Fruit fly (Drosophila melanogaster) whole organism, embryonic: ENCODE results near the gene Hrb98DE.

Experiments used
- Asciz ChIP-seq: fragments of 200-800 bp; sonication (Bioruptor generic); optimal IDR thresholded peaks from 2 replicates; lab custom pipeline; 2017; ENCODE audit warnings: missing biosample characterization, mild to moderate bottlenecking, missing genetic modification characterization, missing genetic modification reagents
- B-H1 ChIP-seq: fragments of 200-800 bp; sonication (Bioruptor generic); IDR thresholded peaks from 3 replicates; pipeline ENCODE4 v1.3.6; 2022; ENCODE audit warnings: missing biosample characterization, missing genetic modification characterization
- CG1024 ChIP-seq: fragments of 200-800 bp; sonication (Bioruptor generic); IDR thresholded peaks from 2 replicates; pipeline ENCODE4 v1.3.6; 2022; ENCODE audit warnings: missing biosample characterization, missing genetic modification characterization
- CG10321 ChIP-seq: fragments of 200-800 bp; sonication (Bioruptor generic); IDR thresholded peaks from 2 replicates; pipeline ENCODE4 v1.3.6; 2022; ENCODE audit warnings: missing biosample characterization, missing genetic modification characterization
- CG10959 ChIP-seq: fragments of 200-800 bp; sonication (Bioruptor generic); IDR thresholded peaks from 2 replicates; pipeline ENCODE4 v1.3.6; 2022; ENCODE audit warnings: missing biosample characterization, missing genetic modification characterization
- CG10979 ChIP-seq: fragments of 200-800 bp; sonication (Bioruptor generic); optimal IDR thresholded peaks from 2 replicates; lab custom pipeline; 2018; ENCODE audit warnings: missing biosample characterization, mild to moderate bottlenecking, missing genetic modification characterization, moderate library complexity
- CG12104 ChIP-seq: fragments of 200-800 bp; sonication (Bioruptor generic); optimal IDR thresholded peaks from 3 replicates; lab custom pipeline; 2016; ENCODE audit warnings: missing biosample characterization, missing genetic modification characterization
- CG12155 ChIP-seq: fragments of 200-800 bp; sonication (Bioruptor generic); optimal IDR thresholded peaks from 3 replicates; lab custom pipeline; 2016; ENCODE audit warnings: missing biosample characterization, missing genetic modification characterization
- CG12769 ChIP-seq: fragments of 200-800 bp; sonication (Bioruptor generic); optimal IDR thresholded peaks from 2 replicates; lab custom pipeline; 2019; ENCODE audit warnings: missing biosample characterization, mild to moderate bottlenecking, missing genetic modification characterization, moderate library complexity
- CG14050 ChIP-seq: fragments of 200-800 bp; sonication (Bioruptor generic); IDR thresholded peaks from 3 replicates; pipeline ENCODE4 v1.3.6; 2022; ENCODE audit warnings: missing biosample characterization, missing genetic modification characterization
- CG16813 ChIP-seq: fragments of 200-800 bp; sonication (Bioruptor generic); IDR thresholded peaks from 3 replicates; pipeline ENCODE4 v1.3.6; 2022; ENCODE audit warnings: missing biosample characterization, missing genetic modification characterization; ENCODE audit not compliant: partially characterized antibody
- CG17328 ChIP-seq: fragments of 200-800 bp; sonication (Bioruptor generic); IDR thresholded peaks from 2 replicates; pipeline ENCODE4 v1.3.6; 2022; ENCODE audit warnings: missing biosample characterization, missing genetic modification characterization
- CG2889 ChIP-seq: fragments of 200-800 bp; sonication (Bioruptor generic); IDR thresholded peaks from 3 replicates; pipeline ENCODE4 v1.3.6; 2022; ENCODE audit warnings: missing biosample characterization, missing genetic modification characterization
- CG30020 ChIP-seq: fragments of 200-800 bp; optimal IDR thresholded peaks from 2 replicates; lab custom pipeline; 2019; ENCODE audit warnings: missing biosample characterization, mild to moderate bottlenecking, missing genetic modification characterization, moderate library complexity
- CG31388 ChIP-seq: fragments of 200-800 bp; sonication (Bioruptor generic); optimal IDR thresholded peaks from 2 replicates; lab custom pipeline; 2016; ENCODE audit warnings: missing biosample characterization, missing genetic modification characterization
- CG3163 ChIP-seq: fragments of 200-800 bp; sonication (Bioruptor generic); optimal IDR thresholded peaks from 3 replicates; lab custom pipeline; 2016; ENCODE audit warnings: missing biosample characterization, missing genetic modification characterization
- CG3838 ChIP-seq: fragments of 200-800 bp; sonication (Bioruptor generic); optimal IDR thresholded peaks from 3 replicates; lab custom pipeline; 2016; ENCODE audit warnings: missing biosample characterization, missing genetic modification characterization
- CG4424 ChIP-seq: fragments of 200-800 bp; sonication (Bioruptor generic); optimal IDR thresholded peaks from 3 replicates; lab custom pipeline; 2016; ENCODE audit warnings: missing biosample characterization, missing genetic modification characterization
- CG4820 ChIP-seq: fragments of 200-800 bp; sonication (Bioruptor generic); optimal IDR thresholded peaks from 3 replicates; lab custom pipeline; 2016; ENCODE audit warnings: missing biosample characterization, missing genetic modification characterization
- CG5953 ChIP-seq: fragments of 200-800 bp; sonication (Bioruptor generic); IDR thresholded peaks from 2 replicates; pipeline ENCODE4 v1.3.6; 2022; ENCODE audit warnings: missing biosample characterization, missing genetic modification characterization
- CG6765 ChIP-seq: fragments of 200-800 bp; sonication (Bioruptor generic); optimal IDR thresholded peaks from 3 replicates; lab custom pipeline; 2017; ENCODE audit warnings: missing biosample characterization, mild to moderate bottlenecking, missing genetic modification characterization
- CG7372 ChIP-seq: fragments of 200-800 bp; sonication (Bioruptor generic); IDR thresholded peaks from 2 replicates; pipeline ENCODE4 v1.3.6; 2022; ENCODE audit warnings: missing biosample characterization, missing genetic modification characterization
- CG7963 ChIP-seq: fragments of 200-800 bp; sonication (Bioruptor generic); IDR thresholded peaks from 3 replicates; pipeline ENCODE4 v1.3.6; 2022; ENCODE audit warnings: missing biosample characterization, missing genetic modification characterization; ENCODE audit not compliant: partially characterized antibody
- CG8944 ChIP-seq: fragments of 200-800 bp; sonication (Bioruptor generic); optimal IDR thresholded peaks from 3 replicates; lab custom pipeline; 2016; ENCODE audit warnings: missing biosample characterization, missing genetic modification characterization
- CG9215 ChIP-seq: fragments of 200-800 bp; sonication (Bioruptor generic); IDR thresholded peaks from 2 replicates; pipeline ENCODE4 v1.3.6; 2022; ENCODE audit warnings: missing biosample characterization, missing genetic modification characterization
- CG9797 ChIP-seq: fragments of 200-800 bp; sonication (Bioruptor generic); optimal IDR thresholded peaks from 3 replicates; lab custom pipeline; 2018; ENCODE audit warnings: missing biosample characterization, mild to moderate bottlenecking, missing genetic modification characterization
- H15 ChIP-seq: fragments of 200-800 bp; sonication (Bioruptor generic); IDR thresholded peaks from 3 replicates; pipeline ENCODE4 v1.3.6; 2022; ENCODE audit warnings: missing biosample characterization, missing genetic modification characterization
- H2.0 ChIP-seq: fragments of 200-800 bp; sonication (Bioruptor generic); IDR thresholded peaks from 2 replicates; pipeline ENCODE4 v1.3.6; 2022; ENCODE audit warnings: missing biosample characterization, missing genetic modification characterization
- HLH54F ChIP-seq: fragments of 200-800 bp; sonication (Bioruptor generic); optimal IDR thresholded peaks from 3 replicates; lab custom pipeline; 2016; ENCODE audit warnings: missing biosample characterization, missing genetic modification characterization
- NK7.1 ChIP-seq: fragments of 200-800 bp; sonication (Bioruptor generic); optimal IDR thresholded peaks from 3 replicates; lab custom pipeline; 2016; ENCODE audit warnings: missing biosample characterization, missing genetic modification characterization
- Opbp ChIP-seq: fragments of 200-800 bp; sonication (Bioruptor generic); IDR thresholded peaks from 3 replicates; pipeline ENCODE4 v1.3.6; 2022; ENCODE audit warnings: missing biosample characterization, missing genetic modification characterization; ENCODE audit not compliant: partially characterized antibody
- Pdp1 ChIP-seq, 2 experiments: fragments of 200-800 bp; sonication (Bioruptor generic); optimal IDR thresholded peaks; 3 replicates each; lab custom pipeline; 2016; ENCODE audit warnings: missing biosample characterization in 2 of 2, missing genetic modification characterization in 2 of 2, mild to moderate bottlenecking in 1 of 2, moderate library complexity in 1 of 2
- Poxn ChIP-seq: fragments of 200-800 bp; sonication (Bioruptor generic); IDR thresholded peaks from 2 replicates; pipeline ENCODE4 v1.3.6; 2022; ENCODE audit warnings: missing biosample characterization, missing genetic modification characterization
- ab ChIP-seq: fragments of 200-800 bp; sonication (Bioruptor generic); optimal IDR thresholded peaks from 2 replicates; lab custom pipeline; 2016; ENCODE audit warnings: missing biosample characterization, missing genetic modification characterization
- bsh ChIP-seq, 2 experiments: fragments of 200-800 bp; sonication (Bioruptor generic); optimal IDR thresholded peaks; 2 replicates each; lab custom pipeline; 2017 to 2018; ENCODE audit warnings: mild to moderate bottlenecking in 2 of 2, missing biosample characterization in 2 of 2, missing genetic modification characterization in 2 of 2, moderate library complexity in 1 of 2
- dpn ChIP-seq, 2 experiments: fragments of 200-800 bp; sonication (Bioruptor generic); optimal IDR thresholded peaks; 3 replicates each; lab custom pipeline; 2016; ENCODE audit warnings: missing biosample characterization in 2 of 2, missing genetic modification characterization in 2 of 2
- eyg ChIP-seq: fragments of 200-800 bp; sonication (Bioruptor generic); optimal IDR thresholded peaks from 3 replicates; lab custom pipeline; 2016; ENCODE audit warnings: missing biosample characterization, missing genetic modification characterization
- gcm2 ChIP-seq: fragments of 200-800 bp; sonication (Bioruptor generic); optimal IDR thresholded peaks from 2 replicates; lab custom pipeline; 2016; ENCODE audit warnings: missing biosample characterization, missing genetic modification characterization
- gt ChIP-seq: fragments of 200-800 bp; sonication (Bioruptor generic); IDR thresholded peaks from 2 replicates; pipeline ENCODE4 v1.3.6; 2022; ENCODE audit warnings: missing biosample characterization, missing genetic modification characterization
- kni ChIP-seq: fragments of 200-800 bp; sonication (Bioruptor generic); optimal IDR thresholded peaks from 3 replicates; lab custom pipeline; 2017; ENCODE audit warnings: mild to moderate bottlenecking, missing biosample characterization, missing genetic modification reagents, missing genetic modification characterization
- lbe ChIP-seq: fragments of 200-800 bp; sonication (Bioruptor generic); optimal IDR thresholded peaks from 2 replicates; lab custom pipeline; 2016; ENCODE audit warnings: missing biosample characterization, mild to moderate bottlenecking, missing genetic modification characterization
- lola ChIP-seq, 3 experiments: fragments of >200 bp in 2 of 3; fragments of 200-800 bp in 1 of 3; sonication (Bioruptor generic) in 1 of 3; optimal IDR thresholded peaks; 2 replicates each; lab custom pipeline; 2017 to 2019; ENCODE audit warnings: missing biosample characterization in 3 of 3, missing genetic modification characterization in 3 of 3, mild to moderate bottlenecking in 1 of 3, moderate library complexity in 1 of 3
- mam ChIP-seq: fragments of 200-800 bp; sonication (Bioruptor generic); optimal IDR thresholded peaks from 3 replicates; lab custom pipeline; 2016; ENCODE audit warnings: missing biosample characterization, missing genetic modification characterization
- mirr ChIP-seq: fragments of 200-800 bp; sonication (Bioruptor generic); optimal IDR thresholded peaks from 3 replicates; lab custom pipeline; 2018; ENCODE audit warnings: missing biosample characterization, mild to moderate bottlenecking, missing genetic modification characterization
- nerfin-1 ChIP-seq: fragments of 200-800 bp; sonication (Bioruptor generic); optimal IDR thresholded peaks from 3 replicates; lab custom pipeline; 2019; ENCODE audit warnings: missing biosample characterization, mild to moderate bottlenecking, missing genetic modification characterization, moderate library complexity
- oc ChIP-seq: fragments of 200-800 bp; sonication (Bioruptor generic); optimal IDR thresholded peaks from 2 replicates; lab custom pipeline; 2018; ENCODE audit warnings: missing biosample characterization, mild to moderate bottlenecking, missing genetic modification characterization, moderate library complexity
- p53 ChIP-seq: fragments of 200-800 bp; sonication (Bioruptor generic); optimal IDR thresholded peaks from 2 replicates; lab custom pipeline; 2016; ENCODE audit warnings: missing biosample characterization, missing genetic modification characterization
- pum ChIP-seq: fragments of 200-800 bp; sonication (Bioruptor generic); optimal IDR thresholded peaks from 2 replicates; lab custom pipeline; 2016; ENCODE audit warnings: missing biosample characterization, missing genetic modification characterization
- sd ChIP-seq: fragments of 200-800 bp; sonication (Bioruptor generic); optimal IDR thresholded peaks from 3 replicates; lab custom pipeline; 2018; ENCODE audit warnings: missing biosample characterization, mild to moderate bottlenecking, missing genetic modification characterization, moderate library complexity
- stc ChIP-seq: fragments of 200-800 bp; sonication (Bioruptor generic); IDR thresholded peaks from 2 replicates; pipeline ENCODE4 v1.3.6; 2022; ENCODE audit warnings: missing biosample characterization, missing genetic modification characterization
- usp ChIP-seq: fragments of >200 bp; optimal IDR thresholded peaks from 2 replicates; lab custom pipeline; 2017; ENCODE audit warnings: missing biosample characterization, missing genetic modification characterization
- vfl ChIP-seq: fragments of 200-800 bp; sonication (Bioruptor generic); optimal IDR thresholded peaks from 2 replicates; lab custom pipeline; 2016; ENCODE audit warnings: missing biosample characterization, missing genetic modification characterization

Hrb98DE gene

dm6 chr3R:28590462-28590861 lies 9.2 kb upstream of the Hrb98DE start (continued):
- TF ChIP-seq CG12104: no peak
- TF ChIP-seq sd: no peak
- TF ChIP-seq p53 (GFP tag; lab: Kevin White, UChicago): no peak
- TF ChIP-seq NK7.1: no peak
- TF ChIP-seq usp: no peak
- TF ChIP-seq CG4820 (GFP tag; lab: Kevin White, UChicago): no peak
- TF ChIP-seq Opbp (GFP tag; lab: Robert Waterston, UW): no peak
- no peak for TF ChIP-seq gcm2
- no peak for TF ChIP-seq CG7963 (GFP tag; lab: Robert Waterston, UW)
- no peak for TF ChIP-seq Poxn (GFP tag; lab: Robert Waterston, UW)
- peak; percentile 73 for TF ChIP-seq oc (tag; lab: Kevin White, UChicago)
- TF ChIP-seq CG31388 (GFP tag; lab: Kevin White, UChicago): no peak
- no peak for TF ChIP-seq CG9797 (GFP tag; lab: Kevin White, UChicago)
- peak in 1 of 3 experiments; percentile 29 for TF ChIP-seq lola (GFP tag; optimal IDR thresholded peaks at IDR 0.05; lab: Kevin White, UChicago)
- no peak for TF ChIP-seq CG12155 (GFP tag; lab: Kevin White, UChicago)
- TF ChIP-seq CG17328: no peak
- no peak for TF ChIP-seq CG4424 (GFP tag; lab: Kevin White, UChicago)
- 0 out of 3 replicates have a peak, but pooled peaks have one; percentile 30 for TF ChIP-seq CG14050 (GFP tag; lab: Robert Waterston, UW)
- TF ChIP-seq CG8944: no peak
- peak; percentile 71 for TF ChIP-seq Asciz (GFP tag; lab: Kevin White, UChicago)
- TF ChIP-seq stc (GFP tag; lab: Robert Waterston, UW): no peak
- peak; percentile 39 for TF ChIP-seq nerfin-1 (tag; lab: Kevin White, UChicago)
- TF ChIP-seq vfl (GFP tag; lab: Kevin White, UChicago): no peak
- peak; percentile 47; the same call in 1 of the 2 replicates for TF ChIP-seq CG5953 (GFP tag; lab: Robert Waterston, UW)
- no peak for TF ChIP-seq CG16813 (GFP tag; lab: Robert Waterston, UW)
- no peak for TF ChIP-seq ab
- TF ChIP-seq Pdp1 (GFP tag; optimal IDR thresholded peaks at IDR 0.05; lab: Kevin White, UChicago): no peak
- TF ChIP-seq CG6765 (GFP tag; lab: Kevin White, UChicago): no peak
- no peak for TF ChIP-seq CG30020
- TF ChIP-seq CG7372 (GFP tag; lab: Robert Waterston, UW): no peak
- peak in 1 of 2 experiments; percentile 59 for TF ChIP-seq bsh (GFP tag; optimal IDR thresholded peaks at IDR 0.05; lab: Kevin White, UChicago)
- no peak for TF ChIP-seq mirr
- TF ChIP-seq dpn (GFP tag; optimal IDR thresholded peaks at IDR 0.05; lab: Kevin White, UChicago): no peak
- TF ChIP-seq B-H1 (GFP tag; lab: Robert Waterston, UW): peak; percentile 19; the same call in 1 of the 3 replicates
- TF ChIP-seq CG3163 (GFP tag; lab: Kevin White, UChicago): no peak
- no peak for TF ChIP-seq CG9215
- TF ChIP-seq gt (GFP tag; lab: Robert Waterston, UW): no peak
- TF ChIP-seq H15 (GFP tag; lab: Robert Waterston, UW): no peak
- no peak for TF ChIP-seq pum
- peak; percentile 29 for TF ChIP-seq CG12769 (tag; lab: Kevin White, UChicago)
- TF ChIP-seq H2.0: no peak
- no peak for TF ChIP-seq CG2889 (GFP tag; lab: Robert Waterston, UW)
- no peak for TF ChIP-seq CG10959 (GFP tag; lab: Robert Waterston, UW)
- peak; percentile 50 for TF ChIP-seq kni (GFP tag; lab: Kevin White, UChicago)
- peak; percentile 31; the same call in 1 of the 2 replicates for TF ChIP-seq CG10321 (GFP tag; lab: Robert Waterston, UW)
- TF ChIP-seq eyg (GFP tag; lab: Kevin White, UChicago): no peak
- TF ChIP-seq mam (GFP tag; lab: Kevin White, UChicago): no peak
- TF ChIP-seq lbe (GFP tag; lab: Kevin White, UChicago): no peak
- no peak for TF ChIP-seq HLH54F (GFP tag; lab: Kevin White, UChicago)
- TF ChIP-seq CG3838: no peak
- peak; percentile 13; the same call in 1 of the 2 replicates for TF ChIP-seq CG1024 (GFP tag; lab: Robert Waterston, UW)
- TF ChIP-seq CG10979: peak; percentile 24
